Worm (Caenorhabditis elegans): Measurements from ENCODE around the gene Y43F8B.20.

Gene Y43F8B.20

ce11 chrV:19512260-19512947 lies 37.2 kb downstream of the Y43F8B.20 start, which contains the start of gene Y43F8B.19:
Gene Y43F8B.19 (minus strand): TSS chrV:19512310.
- TF ChIP-seq flt-1 (GFP tag; IDR thresholded peaks at IDR 0.05) (no peak), T22C8.4 (GFP tag; IDR thresholded peaks at IDR 0.05) (no peak), ztf-29 (GFP tag; IDR thresholded peaks at IDR 0.05) (peak; percentile 67; the same call in 1 of the 2 replicates)

- TF ChIP-seq cog-1 (tag; optimal IDR thresholded peaks at IDR 0.05) (no peak), med-1 (GFP tag; optimal IDR thresholded peaks at IDR 0.05; ENCODE audit: insufficient read depth) (no peak), klf-2 (GFP tag; conservative IDR thresholded peaks at IDR 0.05) (no peak), ztf-23 (GFP tag; IDR thresholded peaks at IDR 0.05) (no peak), ztf-29 (GFP tag; IDR thresholded peaks at IDR 0.05) (no peak)
These were observed 38.7 kb downstream of the Y43F8B.20 start for ce11 chrV:19510925-19511324.

DNA sequence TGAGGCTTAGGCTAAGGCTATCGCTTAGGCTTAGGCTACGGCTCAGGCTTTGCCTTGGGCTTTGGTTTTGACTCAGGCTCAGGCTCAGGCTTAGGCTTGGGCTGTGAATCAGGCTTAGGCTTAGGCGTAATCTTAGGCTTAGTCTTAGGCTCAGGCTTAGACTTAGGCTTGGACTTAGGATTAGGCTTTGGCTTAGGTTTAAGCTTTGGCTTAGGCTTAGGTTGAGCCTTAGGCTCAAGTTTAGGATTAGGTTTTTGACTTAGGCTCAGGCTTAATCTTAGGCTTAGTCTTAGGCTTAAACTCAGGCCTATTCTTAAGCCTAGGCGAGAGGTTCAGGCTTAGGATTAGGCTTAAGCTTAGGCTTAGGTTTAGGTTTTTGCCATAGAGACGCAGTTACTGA lies 39.2 kb downstream of the Y43F8B.20 start:
- no peak for TF ChIP-seq cog-1 (tag; optimal IDR thresholded peaks at IDR 0.05)
- no peak for TF ChIP-seq ref-1 (GFP tag; conservative IDR thresholded peaks at IDR 0.05)
- no peak for TF ChIP-seq tab-1 (GFP tag; IDR thresholded peaks at IDR 0.05)
- no peak for TF ChIP-seq ztf-29 (GFP tag; IDR thresholded peaks at IDR 0.05)
- TF ChIP-seq ztf-23 (GFP tag; IDR thresholded peaks at IDR 0.05) = no peak
- TF ChIP-seq flt-1 (GFP tag; IDR thresholded peaks at IDR 0.05) = no peak
- TF ChIP-seq T22C8.4 (GFP tag; IDR thresholded peaks at IDR 0.05) = no peak
- no peak for TF ChIP-seq klf-2 (GFP tag; conservative IDR thresholded peaks at IDR 0.05)
- no peak for TF ChIP-seq med-1 (GFP tag; optimal IDR thresholded peaks at IDR 0.05; ENCODE audit: insufficient read depth)

DNA sequence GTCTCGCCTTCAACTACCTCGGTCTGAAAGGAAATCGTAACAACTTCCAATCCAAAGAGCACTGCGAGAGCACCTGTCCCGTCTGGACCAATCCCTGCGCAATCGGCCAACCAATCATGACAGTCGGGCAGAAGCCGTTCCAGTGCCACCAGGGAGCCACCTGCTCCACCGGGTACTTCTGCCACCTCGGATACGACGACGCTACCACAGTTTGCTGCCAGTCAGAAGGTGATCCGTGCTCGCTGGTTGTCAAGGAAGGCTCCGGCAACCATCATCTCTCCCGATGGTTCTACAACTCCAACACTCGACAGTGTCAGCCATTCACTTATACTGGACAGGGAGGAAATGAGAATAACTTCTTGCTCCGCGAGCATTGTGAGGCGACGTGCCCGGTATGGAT lies 40.5 kb downstream of the Y43F8B.20 start:
- no peak for TF ChIP-seq flt-1 (GFP tag; IDR thresholded peaks at IDR 0.05)
- TF ChIP-seq ref-1 (GFP tag; conservative IDR thresholded peaks at IDR 0.05) = no peak
- TF ChIP-seq klf-2 (GFP tag; conservative IDR thresholded peaks at IDR 0.05) = no peak
- no peak for TF ChIP-seq tab-1 (GFP tag; IDR thresholded peaks at IDR 0.05)
- TF ChIP-seq ztf-23 (GFP tag; IDR thresholded peaks at IDR 0.05) = no peak
- no peak for TF ChIP-seq cog-1 (tag; optimal IDR thresholded peaks at IDR 0.05)

DNA sequence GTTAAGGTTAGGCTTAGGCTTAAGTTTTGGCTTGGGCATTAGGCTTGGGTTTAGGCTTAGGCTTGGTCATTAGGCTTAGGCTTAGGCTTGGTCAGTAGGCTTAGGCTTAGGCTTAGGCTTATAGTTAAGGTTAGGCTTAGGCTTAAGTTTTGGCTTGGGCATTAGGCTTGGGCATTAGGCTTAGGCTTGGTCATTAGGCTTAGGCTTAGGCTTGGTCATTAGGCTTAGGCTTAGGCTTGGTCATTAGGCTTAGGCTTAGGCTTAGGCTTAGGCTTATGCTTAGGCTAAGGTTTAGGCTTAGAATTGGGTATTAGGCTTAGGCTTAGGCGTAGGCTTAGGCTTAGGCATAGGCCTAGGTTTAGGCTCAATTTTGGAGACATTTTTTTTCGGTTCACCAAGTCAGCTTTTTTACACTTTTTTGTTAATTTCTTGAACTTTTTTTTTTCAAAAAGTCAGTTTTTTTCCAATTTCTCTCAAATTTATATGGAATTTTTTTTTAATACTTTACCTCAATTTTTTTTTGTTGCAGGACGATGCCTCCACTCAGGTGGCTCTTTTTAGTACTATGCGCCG lies 46.9 kb downstream of the Y43F8B.20 start, which contains the start of gene Y43F8B.3:
Gene Y43F8B.3 (plus strand): TSS at position 523 of the 573 bp plus-strand sequence.
- no peak for TF ChIP-seq flt-1 (GFP tag; IDR thresholded peaks at IDR 0.05)
- peak; percentile 58 for TF ChIP-seq ztf-29 (GFP tag; IDR thresholded peaks at IDR 0.05)

DNA sequence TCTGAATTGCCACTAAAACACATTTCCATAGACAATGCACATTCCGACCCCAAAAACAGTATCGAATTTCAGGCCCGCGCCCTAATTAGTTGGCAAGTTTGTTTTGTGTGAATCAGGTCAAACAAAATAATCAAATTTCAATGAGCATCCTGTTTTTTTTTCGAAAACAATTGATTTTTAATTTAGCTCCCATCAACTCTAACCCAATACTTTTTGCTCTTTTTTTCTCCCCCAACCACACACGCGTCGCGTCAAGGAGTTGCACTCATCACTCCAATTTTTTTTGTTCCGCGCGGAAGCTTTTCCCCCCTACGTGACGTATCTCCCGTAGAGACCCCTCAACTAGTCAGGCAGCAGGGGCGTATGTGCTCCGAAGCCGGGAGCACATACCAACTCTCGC lies 48.2 kb downstream of the Y43F8B.20 start:
- TF ChIP-seq cog-1 (tag; optimal IDR thresholded peaks at IDR 0.05) (no peak), med-1 (GFP tag; optimal IDR thresholded peaks at IDR 0.05; ENCODE audit: insufficient read depth) (no peak), T22C8.4 (GFP tag; IDR thresholded peaks at IDR 0.05) (no peak), ztf-29 (GFP tag; IDR thresholded peaks at IDR 0.05) (no peak), flt-1 (GFP tag; IDR thresholded peaks at IDR 0.05) (no peak), tab-1 (GFP tag; IDR thresholded peaks at IDR 0.05) (no peak), ztf-23 (GFP tag; IDR thresholded peaks at IDR 0.05) (no peak), ref-1 (GFP tag; conservative IDR thresholded peaks at IDR 0.05) (no peak), klf-2 (GFP tag; conservative IDR thresholded peaks at IDR 0.05) (no peak)

Measured in whole organism, midembryonic.